Worm (Caenorhabditis elegans) whole organism, L4/young adult: ENCODE data around the gene ZK971.1.

Experiments used
- W03F9.2 ChIP-seq: fragments of 150-350 bp; optimal IDR thresholded peaks from 2 replicates; lab custom pipeline; 2014; ENCODE audit warnings: missing biosample characterization, missing genetic modification characterization
- dao-5 ChIP-seq: sonication (generic microtip); optimal IDR thresholded peaks from 2 replicates; lab custom pipeline; 2016; ENCODE audit warnings: missing genotype, missing genetic modification characterization, moderate library complexity, missing compliant biosample characterization
- him-1 ChIP-seq: sonication (generic microtip); optimal IDR thresholded peaks from 2 replicates; lab custom pipeline; 2016; ENCODE audit warnings: missing genotype, missing genetic modification reagents, missing genetic modification characterization, missing compliant biosample characterization

DNA sequence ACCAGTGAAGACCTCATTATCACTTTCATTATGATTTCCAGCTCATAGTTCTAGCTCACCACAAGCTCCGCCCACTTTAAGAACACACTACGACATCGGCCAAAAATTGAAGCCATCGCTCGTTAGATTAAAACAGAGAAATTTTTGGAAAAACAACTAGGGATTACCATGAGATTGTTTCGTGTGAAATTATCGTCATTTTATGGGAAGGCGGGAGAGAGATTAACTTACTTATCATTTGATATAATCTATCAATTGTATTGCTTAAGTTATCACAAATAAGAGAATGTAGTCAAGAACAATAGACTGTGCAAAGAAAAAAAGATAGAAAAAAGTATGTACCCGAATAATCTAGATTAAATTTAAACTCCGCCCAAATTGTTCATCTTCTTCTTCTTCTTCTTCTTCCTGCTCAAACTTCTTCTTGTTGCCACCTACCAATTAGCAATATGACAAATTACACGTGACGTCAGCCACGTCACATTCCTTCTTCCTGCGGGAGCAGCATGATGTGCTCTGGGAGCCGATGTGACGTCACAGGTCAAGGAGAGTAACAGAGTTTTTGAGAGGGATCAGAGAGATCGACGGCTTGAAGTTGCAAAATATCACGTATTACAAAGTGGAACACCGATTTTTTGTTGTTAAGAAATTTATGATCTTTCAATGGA is 20.8 kb upstream of the ZK971.1 start, which contains the start of gene nep-26:
- TF ChIP-seq him-1 (tag; lab: Kevin White, UChicago) (no peak), W03F9.2 (tag; lab: Kevin White, UChicago) (no peak), dao-5 (tag; lab: Kevin White, UChicago) (no peak)
